Fruit fly (Drosophila melanogaster) Kc167 (cell line): Measurements from ENCODE around the gene CG11034.

Source experiments
- Myc ChIP-seq: fragments of >200 bp; optimal IDR thresholded peaks from 2 replicates; lab custom pipeline; 2017; ENCODE audit warnings: missing external identifiers
- Sin3A ChIP-seq: fragments of >200 bp; optimal IDR thresholded peaks from 2 replicates; lab custom pipeline; 2018; ENCODE audit warnings: missing external identifiers
- h ChIP-seq: fragments of >200 bp; optimal IDR thresholded peaks from 3 replicates; lab custom pipeline; 2018; ENCODE audit warnings: missing external identifiers
- ttk ChIP-seq: sonication (Bioruptor generic); optimal IDR thresholded peaks from 2 replicates; lab custom pipeline; 2017; ENCODE audit warnings: missing external identifiers

dm6 chr2L:5799435-5800387 lies 5.5 kb upstream of the CG11034 start, which contains the start of gene CG9171:
- TF ChIP-seq ttk (lab: Kevin White, UChicago) (no peak), h (lab: Kevin White, UChicago) (no peak), Myc (lab: Kevin White, UChicago) (no peak), Sin3A (lab: Kevin White, UChicago) (no peak)
